Worm (Caenorhabditis elegans): ENCODE results near the gene F53B7.7.

Gene F53B7.7

DNA sequence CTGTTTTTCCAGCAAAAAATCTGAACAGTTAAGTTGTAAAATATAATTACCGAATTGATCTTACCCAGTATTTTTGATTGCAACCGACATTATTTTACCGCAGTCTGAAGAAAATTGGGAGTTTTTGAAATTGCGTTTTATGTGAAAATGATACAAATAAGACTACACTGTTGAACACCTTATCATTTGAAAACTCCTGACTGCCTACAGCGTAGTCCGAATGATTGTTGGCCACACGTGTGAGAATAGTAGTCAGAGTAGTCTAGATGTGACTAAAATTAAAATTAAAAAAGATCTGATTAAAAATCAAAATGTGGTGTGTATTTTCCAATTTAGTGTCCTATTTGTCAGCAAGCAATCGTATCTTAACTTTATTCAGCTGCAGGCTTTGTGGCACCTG lies 47.8 kb downstream of the F53B7.7 start, which contains the start of gene dhs-18:
Gene dhs-18 (minus strand): TSS at position 104 of the 400 bp plus-strand sequence.
- TF ChIP-seq dao-5 (tag; optimal IDR thresholded peaks at IDR 0.05) = no peak
- TF ChIP-seq W03F9.2 (tag; optimal IDR thresholded peaks at IDR 0.05) = no peak
- no peak for TF ChIP-seq him-1 (tag; optimal IDR thresholded peaks at IDR 0.05)

- TF ChIP-seq dao-5 (tag; optimal IDR thresholded peaks at IDR 0.05) (no peak), him-1 (tag; optimal IDR thresholded peaks at IDR 0.05) (no peak), W03F9.2 (tag; optimal IDR thresholded peaks at IDR 0.05) (no peak)
Measured at ce11 chrV:11048678-11049077, 49.8 kb downstream of the F53B7.7 start, which contains the start of gene srh-74. srh-74 (minus strand) TSS chrV:11048778.

Data from whole organism, L4/young adult.